Worm (Caenorhabditis elegans) whole organism, L1 larva: ENCODE results near the gene F40G9.5.

ENCODE experiments used
- grh-1 ChIP-seq: fragments of 200-800 bp; sonication (Bioruptor generic); IDR thresholded peaks from 2 replicates; pipeline ENCODE4 v1.3.6; 2022; ENCODE audit warnings: missing genetic modification reagents, missing genetic modification characterization, missing compliant biosample characterization
- mef-2 ChIP-seq: fragments of 150-350 bp; optimal IDR thresholded peaks from 2 replicates; lab custom pipeline; 2014; ENCODE audit warnings: missing biosample characterization, missing genetic modification characterization
- nhr-11 ChIP-seq: fragments of 150-350 bp; optimal IDR thresholded peaks from 2 replicates; lab custom pipeline; 2014; ENCODE audit warnings: missing biosample characterization, missing genetic modification characterization
- sox-4 ChIP-seq: sonication (generic microtip); optimal IDR thresholded peaks from 2 replicates; lab custom pipeline; 2016; ENCODE audit warnings: missing genetic modification characterization, missing compliant biosample characterization
- unc-62 ChIP-seq: fragments of 150-350 bp; optimal IDR thresholded peaks from 2 replicates; lab custom pipeline; 2014; ENCODE audit warnings: missing biosample characterization, missing genetic modification reagents, missing genetic modification characterization
- ztf-4 ChIP-seq: fragments of 150-350 bp; optimal IDR thresholded peaks from 2 replicates; lab custom pipeline; 2014; ENCODE audit warnings: missing biosample characterization, missing genetic modification characterization

DNA sequence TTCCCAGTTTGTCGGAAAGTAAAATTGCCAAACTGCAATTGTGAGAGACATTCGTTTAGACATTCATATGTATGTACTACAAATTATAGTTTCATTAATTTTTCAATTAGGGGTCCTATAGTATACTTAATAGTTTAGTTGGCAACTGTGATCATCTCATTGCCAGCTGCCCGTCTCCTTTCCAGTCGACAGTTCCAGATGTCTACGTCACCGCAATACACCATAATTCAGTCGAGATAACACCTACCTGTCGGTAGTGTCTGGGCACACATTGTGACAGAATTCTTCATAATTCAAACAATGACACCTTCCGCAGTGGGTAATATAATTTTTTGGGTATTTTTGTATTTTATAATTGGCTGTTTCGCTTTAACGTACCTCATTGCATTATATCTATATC lies 7.6 kb upstream of the F40G9.5 start, which contains the start of gene F40G9.19:
- TF ChIP-seq nhr-11 (tag; lab: Kevin White, UChicago) (no peak), unc-62 (GFP tag; lab: Kevin White, UChicago) (no peak), mef-2 (tag; lab: Kevin White, UChicago) (no peak), sox-4 (tag; lab: Kevin White, UChicago) (no peak), ztf-4 (tag; lab: Kevin White, UChicago) (no peak), grh-1 (GFP tag; lab: Robert Waterston, UW) (no peak)
